Fruit fly (Drosophila melanogaster): ENCODE results near the gene Elo68beta.
A peak's percentile ranks its signal among the peaks of the same experiment; 100 is the strongest.

Gene Elo68beta

dm6 chr3L:11119901-11120418, 18.5 kb upstream of the Elo68beta start (continued):
- TF ChIP-seq gsb (GFP tag; IDR thresholded peaks at IDR 0.05) (no peak), dati (GFP tag; IDR thresholded peaks at IDR 0.05) (no peak), dmrt11E (tag; optimal IDR thresholded peaks at IDR 0.05) (peak; percentile 1), CG18619 (GFP tag; optimal IDR thresholded peaks at IDR 0.05) (no peak), CG4820 (GFP tag; optimal IDR thresholded peaks at IDR 0.05) (no peak), CG32767 (GFP tag; IDR thresholded peaks at IDR 0.05) (no peak), ham (GFP tag; IDR thresholded peaks at IDR 0.05) (no peak), zen2 (GFP tag; IDR thresholded peaks at IDR 0.05; ENCODE audit: partially characterized antibody) (no peak), CG34376 (GFP tag; optimal IDR thresholded peaks at IDR 0.05) (peak; percentile 78), fd64A (GFP tag; optimal IDR thresholded peaks at IDR 0.05) (peak; percentile 81), Pdp1 (GFP tag; optimal IDR thresholded peaks at IDR 0.05) (peak in 1 of 2 experiments; percentile 100), gce (GFP tag; IDR thresholded peaks at IDR 0.05) (no peak), CG2116 (GFP tag; optimal IDR thresholded peaks at IDR 0.05) (no peak), CG3407 (GFP tag; optimal IDR thresholded peaks at IDR 0.05) (peak; percentile 52), Adf1 (GFP tag; IDR thresholded peaks at IDR 0.05) (no peak; the same call in 1 of the 2 replicates), CG16863 (GFP tag; optimal IDR thresholded peaks at IDR 0.05) (no peak), Nf-YA (GFP tag; IDR thresholded peaks at IDR 0.05) (no peak), CG11093 (GFP tag; IDR thresholded peaks at IDR 0.05) (no peak), HLH54F (GFP tag; optimal IDR thresholded peaks at IDR 0.05) (no peak), Ravus (GFP tag; IDR thresholded peaks at IDR 0.05) (no peak), al (GFP tag; IDR thresholded peaks at IDR 0.05) (no peak), abd-A (tag; optimal IDR thresholded peaks at IDR 0.05) (peak; percentile 96), CG8388 (GFP tag; optimal IDR thresholded peaks at IDR 0.05) (no peak), CG10267 (tag; optimal IDR thresholded peaks at IDR 0.05) (no peak), sqz (GFP tag; optimal IDR thresholded peaks at IDR 0.05) (no peak), Dfd (GFP tag; optimal IDR thresholded peaks at IDR 0.05) (no peak), cad (GFP tag; optimal IDR thresholded peaks at IDR 0.05) (no peak), lbe (GFP tag; optimal IDR thresholded peaks at IDR 0.05) (no peak), ci (GFP tag; IDR thresholded peaks at IDR 0.05) (no peak; the same call in 2 of the 3 replicates), dmrt99B (tag; optimal IDR thresholded peaks at IDR 0.05) (no peak), Opbp (GFP tag; IDR thresholded peaks at IDR 0.05; ENCODE audit: partially characterized antibody) (no peak), CG12942 (GFP tag; optimal IDR thresholded peaks at IDR 0.05) (no peak), ttk (GFP tag; IDR thresholded peaks at IDR 0.05) (no peak), org-1 (GFP tag; optimal IDR thresholded peaks at IDR 0.05) (peak; percentile 66), CG43689 (GFP tag; IDR thresholded peaks at IDR 0.05) (no peak), CG13775 (GFP tag; optimal IDR thresholded peaks at IDR 0.05) (no peak), trh (GFP tag; optimal IDR thresholded peaks at IDR 0.05) (no peak), CG10274 (GFP tag; optimal IDR thresholded peaks at IDR 0.05) (no peak), bcd (GFP tag; optimal IDR thresholded peaks at IDR 0.05) (no peak), ara (GFP tag; IDR thresholded peaks at IDR 0.05) (no peak), YL-1 (GFP tag; optimal IDR thresholded peaks at IDR 0.05) (peak; percentile 14), mld (GFP tag; IDR thresholded peaks at IDR 0.05; ENCODE audit: partially characterized antibody) (no peak), Bdp1 (GFP tag; optimal IDR thresholded peaks at IDR 0.05) (no peak), Fer2 (tag; optimal IDR thresholded peaks at IDR 0.05) (peak; percentile 14), CG12769 (tag; optimal IDR thresholded peaks at IDR 0.05) (peak; percentile 83), slou (GFP tag; optimal IDR thresholded peaks at IDR 0.05) (no peak), CG3847 (GFP tag; IDR thresholded peaks at IDR 0.05) (no peak; the same call in 1 of the 2 replicates), CG1602 (GFP tag; optimal IDR thresholded peaks at IDR 0.05) (no peak), Atf6 (GFP tag; IDR thresholded peaks at IDR 0.05) (peak; percentile 59; the same call in 1 of the 2 replicates), Eip74EF (GFP tag; optimal IDR thresholded peaks at IDR 0.05) (no peak), Oli (tag; optimal IDR thresholded peaks at IDR 0.05) (no peak)
